Worm (Caenorhabditis elegans) whole organism, L3 larva: ENCODE results near the gene aptf-3.

Source experiments
- R02D3.7 ChIP-seq: fragments of 150-350 bp; optimal IDR thresholded peaks from 2 replicates; lab custom pipeline; 2014; ENCODE audit warnings: missing biosample characterization, missing genetic modification characterization
- ama-1 ChIP-seq: fragments of 150-350 bp; optimal IDR thresholded peaks from 2 replicates; lab custom pipeline; 2018
- ceh-16 ChIP-seq: sonication (generic microtip); optimal IDR thresholded peaks from 2 replicates; lab custom pipeline; 2017; ENCODE audit warnings: missing biosample characterization, missing genetic modification characterization
- ceh-28 ChIP-seq: fragments of 150-350 bp; optimal IDR thresholded peaks from 2 replicates; lab custom pipeline; 2014; ENCODE audit warnings: missing biosample characterization, missing genetic modification reagents, missing genetic modification characterization
- ceh-82 ChIP-seq: fragments of 150-350 bp; optimal IDR thresholded peaks from 2 replicates; lab custom pipeline; 2014; ENCODE audit warnings: missing biosample characterization, missing genetic modification characterization
- ceh-9 ChIP-seq: sonication (generic microtip); optimal IDR thresholded peaks from 2 replicates; lab custom pipeline; 2018; ENCODE audit warnings: missing biosample characterization, missing genetic modification characterization
- elt-3 ChIP-seq, 3 experiments: fragments of 150-350 bp in 1 of 3; sonication (generic microtip) in 2 of 3; optimal IDR thresholded peaks; 2 replicates in 2 of 3; 4 replicates in 1 of 3; lab custom pipeline; 2014 to 2017; ENCODE audit warnings: missing biosample characterization in 3 of 3, missing genetic modification characterization in 3 of 3
- lin-15B ChIP-seq: fragments of 150-350 bp; optimal IDR thresholded peaks from 2 replicates; lab custom pipeline; 2014; ENCODE audit warnings: missing biosample characterization, missing genetic modification characterization
- nhr-76 ChIP-seq: fragments of 150-350 bp; sonication (generic microtip); optimal IDR thresholded peaks from 5 replicates; lab custom pipeline; 2014; ENCODE audit warnings: missing biosample characterization, missing genetic modification characterization
- nhr-77 ChIP-seq: fragments of 150-350 bp; optimal IDR thresholded peaks from 2 replicates; lab custom pipeline; 2014; ENCODE audit warnings: missing biosample characterization, missing genetic modification characterization
- ztf-11 ChIP-seq: fragments of 150-350 bp; optimal IDR thresholded peaks from 2 replicates; lab custom pipeline; 2014; ENCODE audit warnings: missing biosample characterization, missing genetic modification characterization

DNA sequence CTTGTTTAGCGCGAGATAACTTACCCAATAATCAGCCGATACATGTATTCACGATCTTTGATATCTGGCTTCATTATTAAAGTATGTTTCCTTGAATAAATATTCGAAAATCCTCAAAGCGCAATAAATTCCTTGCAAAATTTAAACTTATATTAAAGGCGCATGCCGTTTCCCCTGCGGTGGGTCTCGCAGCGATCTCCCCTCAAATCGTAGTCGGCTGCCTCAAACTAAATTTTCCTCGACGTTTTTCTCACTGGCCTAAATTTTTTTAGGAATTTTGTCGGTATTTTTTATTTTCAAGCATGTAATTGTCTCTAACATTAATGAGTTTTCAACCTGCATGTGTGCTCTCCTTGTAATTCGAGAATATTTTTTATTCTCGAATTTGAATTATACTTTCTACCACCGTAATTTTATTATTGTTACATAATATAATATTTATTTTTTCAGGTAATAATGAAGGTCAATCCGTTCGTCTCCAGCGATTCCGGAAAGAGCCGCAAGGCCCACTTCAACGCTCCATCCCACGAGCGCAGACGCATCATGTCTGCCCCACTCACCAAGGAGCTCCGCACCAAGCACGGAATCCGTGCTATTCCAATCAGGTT lies 8.5 kb downstream of the aptf-3 start, which contains the start of the genes cpf-1 and rpl-26:
- no peak for TF ChIP-seq ztf-11 (tag; lab: Kevin White, UChicago)
- no peak for TF ChIP-seq elt-3 (tag; optimal IDR thresholded peaks at IDR 0.05; lab: Kevin White, UChicago)
- no peak for TF ChIP-seq ama-1 (lab: Kevin White, UChicago)
- no peak for TF ChIP-seq nhr-76 (tag; lab: Kevin White, UChicago)
- TF ChIP-seq lin-15B (tag; lab: Kevin White, UChicago), result peak; percentile 76
- TF ChIP-seq nhr-77, result no peak
- no peak for TF ChIP-seq ceh-82 (tag; lab: Kevin White, UChicago)
- TF ChIP-seq ceh-28 (tag; lab: Kevin White, UChicago), result no peak
- TF ChIP-seq R02D3.7 (tag; lab: Kevin White, UChicago), result no peak
- TF ChIP-seq ceh-16 (tag; lab: Kevin White, UChicago), result no peak
- TF ChIP-seq ceh-9 (tag; lab: Kevin White, UChicago), result no peak
